Worm (Caenorhabditis elegans) whole organism, young adult: ENCODE results near the gene ZK353.4.

Experiments
- B0261.1 ChIP-seq: sonication (generic microtip); optimal IDR thresholded peaks from 2 replicates; lab custom pipeline; 2016; ENCODE audit warnings: mild to moderate bottlenecking, missing genetic modification characterization, moderate library complexity, missing compliant biosample characterization
- C06A6.2 ChIP-seq: fragments of 200-800 bp; sonication (Bioruptor generic); conservative IDR thresholded peaks from 2 replicates; pipeline ENCODE4 v1.3.6; 2022; ENCODE audit warnings: missing genetic modification characterization, missing compliant biosample characterization
- F10E7.11 ChIP-seq: sonication (generic microtip); optimal IDR thresholded peaks from 2 replicates; lab custom pipeline; 2017; ENCODE audit warnings: mild to moderate bottlenecking, missing genetic modification characterization, moderate library complexity, missing compliant biosample characterization
- F33H1.4 ChIP-seq: fragments of 200-800 bp; sonication (Bioruptor generic); IDR thresholded peaks from 2 replicates; pipeline ENCODE4 v1.3.6; 2022; ENCODE audit warnings: missing genetic modification reagents, missing genetic modification characterization, missing compliant biosample characterization
- F57C9.4 ChIP-seq: sonication (generic microtip); optimal IDR thresholded peaks from 2 replicates; lab custom pipeline; 2017; ENCODE audit warnings: mild to moderate bottlenecking, missing genetic modification characterization, missing compliant biosample characterization
- K11D2.4 ChIP-seq: fragments of 200-800 bp; sonication (Bioruptor generic); IDR thresholded peaks from 2 replicates; pipeline ENCODE4 v1.3.6; 2022; ENCODE audit warnings: missing genetic modification reagents, missing genetic modification characterization, missing compliant biosample characterization
- Y53G8AR.9 ChIP-seq: fragments of 200-800 bp; sonication (Bioruptor generic); conservative IDR thresholded peaks from 2 replicates; pipeline ENCODE4 v1.3.6; 2022; ENCODE audit warnings: missing genetic modification reagents, missing genetic modification characterization, missing compliant biosample characterization
- Y79H2A.3 ChIP-seq: fragments of 200-800 bp; sonication (Bioruptor generic); conservative IDR thresholded peaks from 2 replicates; pipeline ENCODE4 v1.3.6; 2022; ENCODE audit warnings: missing genetic modification reagents, missing genetic modification characterization, missing compliant biosample characterization
- ama-1 ChIP-seq, 3 experiments: fragments of 150-350 bp in 1 of 3; sonication (generic microtip) in 2 of 3; optimal IDR thresholded peaks; 2 replicates each; lab custom pipeline; 2014 to 2018; ENCODE audit warnings: missing biosample characterization in 2 of 3, missing genetic modification characterization in 2 of 3, missing genetic modification reagents in 2 of 3
- athp-1 ChIP-seq: sonication (generic microtip); optimal IDR thresholded peaks from 2 replicates; lab custom pipeline; 2017; ENCODE audit warnings: mild to moderate bottlenecking, missing genetic modification characterization, missing compliant biosample characterization
- attf-6 ChIP-seq: fragments of 200-800 bp; sonication (Bioruptor generic); IDR thresholded peaks from 2 replicates; pipeline ENCODE4 v1.3.6; 2022; ENCODE audit warnings: missing genetic modification reagents, missing genetic modification characterization, missing compliant biosample characterization
- cebp-1 ChIP-seq, 2 experiments: fragments of 200-800 bp in 1 of 2; sonication (Bioruptor generic) in 1 of 2; sonication (generic microtip) in 1 of 2; IDR thresholded peaks in 1 of 2; optimal IDR thresholded peaks in 1 of 2; 2 replicates each; pipeline versions ENCODE4 v1.3.6 to Lab custom; 2017 to 2022; ENCODE audit warnings: missing compliant biosample characterization in 2 of 2, missing genetic modification characterization in 2 of 2, mild to moderate bottlenecking in 1 of 2, missing genetic modification reagents in 1 of 2, moderate library complexity in 1 of 2
- ceh-100 ChIP-seq: fragments of 200-800 bp; sonication (Bioruptor generic); IDR thresholded peaks from 2 replicates; pipeline ENCODE4 v1.3.6; 2022; ENCODE audit warnings: missing genetic modification reagents, missing genetic modification characterization, missing compliant biosample characterization
- chd-7 ChIP-seq: sonication (generic microtip); optimal IDR thresholded peaks from 2 replicates; lab custom pipeline; 2016; ENCODE audit warnings: mild to moderate bottlenecking, missing genetic modification characterization, moderate library complexity, missing compliant biosample characterization
- die-1 ChIP-seq: sonication (generic microtip); optimal IDR thresholded peaks from 2 replicates; lab custom pipeline; 2016; ENCODE audit warnings: missing genotype, mild to moderate bottlenecking, missing genetic modification characterization, missing compliant biosample characterization
- dpff-1 ChIP-seq: sonication (generic microtip); optimal IDR thresholded peaks from 2 replicates; lab custom pipeline; 2017; ENCODE audit warnings: mild to moderate bottlenecking, missing genetic modification characterization, missing compliant biosample characterization
- dpl-1 ChIP-seq: fragments of 150-350 bp; optimal IDR thresholded peaks from 2 replicates; lab custom pipeline; 2014; ENCODE audit warnings: missing biosample characterization, missing genetic modification reagents, missing genetic modification characterization
- hmg-1.2 ChIP-seq: fragments of 200-800 bp; sonication (Bioruptor generic); IDR thresholded peaks from 2 replicates; pipeline ENCODE4 v1.3.6; 2022; ENCODE audit warnings: missing genetic modification reagents, missing genetic modification characterization, missing compliant biosample characterization
- hmg-20 ChIP-seq: fragments of 200-800 bp; sonication (Bioruptor generic); IDR thresholded peaks from 2 replicates; pipeline ENCODE4 v1.3.6; 2022; ENCODE audit warnings: missing genetic modification reagents, missing genetic modification characterization, missing compliant biosample characterization
- lag-1 ChIP-seq: fragments of 200-800 bp; sonication (Bioruptor generic); IDR thresholded peaks from 2 replicates; pipeline ENCODE4 v1.3.6; 2022; ENCODE audit warnings: missing genetic modification reagents, missing genetic modification characterization, missing compliant biosample characterization
- let-526 ChIP-seq: fragments of 200-800 bp; sonication (Bioruptor generic); IDR thresholded peaks from 2 replicates; pipeline ENCODE4 v1.3.6; 2022; ENCODE audit warnings: missing genetic modification reagents, missing genetic modification characterization, missing compliant biosample characterization
- lir-1 ChIP-seq: fragments of 200-800 bp; sonication (Bioruptor generic); conservative IDR thresholded peaks from 2 replicates; pipeline ENCODE4 v1.3.6; 2022; ENCODE audit warnings: missing genetic modification reagents, missing genetic modification characterization, missing compliant biosample characterization
- madf-8 ChIP-seq: fragments of 200-800 bp; sonication (Bioruptor generic); conservative IDR thresholded peaks from 2 replicates; pipeline ENCODE4 v1.3.6; 2022; ENCODE audit warnings: missing genetic modification reagents, missing genetic modification characterization, missing compliant biosample characterization
- mxl-1 ChIP-seq: sonication (generic microtip); optimal IDR thresholded peaks from 2 replicates; lab custom pipeline; 2016; ENCODE audit warnings: missing genetic modification characterization, missing compliant biosample characterization
- nfya-2 ChIP-seq: fragments of 200-800 bp; sonication (Bioruptor generic); IDR thresholded peaks from 2 replicates; pipeline ENCODE4 v1.3.6; 2022; ENCODE audit warnings: missing genetic modification reagents, missing genetic modification characterization, missing compliant biosample characterization
- nfyb-1 ChIP-seq: fragments of 200-800 bp; sonication (Bioruptor generic); IDR thresholded peaks from 2 replicates; pipeline ENCODE4 v1.3.6; 2022; ENCODE audit warnings: missing genetic modification reagents, missing genetic modification characterization, missing compliant biosample characterization
- nhr-179 ChIP-seq: sonication (generic microtip); optimal IDR thresholded peaks from 2 replicates; lab custom pipeline; 2016; ENCODE audit warnings: mild to moderate bottlenecking, missing genetic modification characterization, missing compliant biosample characterization
- nhr-27 ChIP-seq: fragments of 200-800 bp; sonication (Bioruptor generic); optimal IDR thresholded peaks from 2 replicates; lab custom pipeline; 2018; ENCODE audit warnings: mild to moderate bottlenecking, missing genetic modification characterization, moderate library complexity, missing compliant biosample characterization
- nhr-80 ChIP-seq: sonication (generic microtip); optimal IDR thresholded peaks from 2 replicates; lab custom pipeline; 2016; ENCODE audit warnings: missing genetic modification characterization, missing compliant biosample characterization
- pbrm-1 ChIP-seq: fragments of 200-800 bp; sonication (Bioruptor generic); IDR thresholded peaks from 2 replicates; pipeline ENCODE4 v1.3.6; 2022; ENCODE audit warnings: missing genetic modification reagents, missing genetic modification characterization, missing compliant biosample characterization
- rec-8 ChIP-seq, 2 experiments: sonication (generic microtip); optimal IDR thresholded peaks; 2 replicates each; lab custom pipeline; 2016; ENCODE audit warnings: mild to moderate bottlenecking in 2 of 2, missing genetic modification characterization in 2 of 2, missing genetic modification reagents in 2 of 2, missing genotype in 2 of 2, missing biosample characterization in 1 of 2, missing compliant biosample characterization in 1 of 2, moderate library complexity in 1 of 2
- rpc-1 ChIP-seq, 2 experiments: fragments of 150-350 bp in 1 of 2; sonication (generic microtip) in 1 of 2; optimal IDR thresholded peaks; 2 replicates each; lab custom pipeline; 2014 to 2018; ENCODE audit warnings: missing biosample characterization in 1 of 2, missing genetic modification characterization in 1 of 2, missing genetic modification reagents in 1 of 2, missing genotype in 1 of 2
- sdz-38 ChIP-seq: sonication (generic microtip); optimal IDR thresholded peaks from 2 replicates; lab custom pipeline; 2016; ENCODE audit warnings: missing genotype, missing genetic modification characterization, missing compliant biosample characterization
- sea-2 ChIP-seq: fragments of 200-800 bp; sonication (Bioruptor generic); IDR thresholded peaks from 2 replicates; pipeline ENCODE4 v1.3.6; 2022; ENCODE audit warnings: missing genetic modification characterization, missing compliant biosample characterization
- somi-1 ChIP-seq: fragments of 200-800 bp; sonication (Bioruptor generic); optimal IDR thresholded peaks from 2 replicates; lab custom pipeline; 2018; ENCODE audit warnings: mild to moderate bottlenecking, missing genetic modification characterization, missing compliant biosample characterization
- tbp1 ChIP-seq: fragments of 200-800 bp; sonication (Bioruptor generic); optimal IDR thresholded peaks from 2 replicates; lab custom pipeline; 2018; ENCODE audit warnings: mild to moderate bottlenecking, missing genetic modification characterization, missing compliant biosample characterization
- unc-62 ChIP-seq: fragments of 150-350 bp; optimal IDR thresholded peaks from 2 replicates; lab custom pipeline; 2014; ENCODE audit warnings: missing biosample characterization, missing genetic modification reagents, missing genetic modification characterization
- xnd-1 ChIP-seq: sonication (generic microtip); optimal IDR thresholded peaks from 2 replicates; lab custom pipeline; 2016; ENCODE audit warnings: missing genotype, missing genetic modification reagents, missing genetic modification characterization, missing compliant biosample characterization
- zfh-2 ChIP-seq: fragments of 200-800 bp; sonication (Bioruptor generic); conservative IDR thresholded peaks from 2 replicates; pipeline ENCODE4 v1.3.6; 2022; ENCODE audit warnings: missing genetic modification reagents, missing genetic modification characterization, missing compliant biosample characterization
- zim-3 ChIP-seq: sonication (generic microtip); optimal IDR thresholded peaks from 2 replicates; lab custom pipeline; 2017; ENCODE audit warnings: mild to moderate bottlenecking, missing genetic modification characterization, moderate library complexity, missing compliant biosample characterization
- ztf-25 ChIP-seq: fragments of 200-800 bp; sonication (Bioruptor generic); IDR thresholded peaks from 2 replicates; pipeline ENCODE4 v1.3.6; 2022; ENCODE audit warnings: missing genetic modification reagents, missing genetic modification characterization, missing compliant biosample characterization

Gene ZK353.4

ce11 chrIII:8400478-8400877 lies 11.0 kb upstream of the ZK353.4 start (continued):
- TF ChIP-seq zim-3 (tag; lab: Kevin White, UChicago) (no peak), nhr-80 (tag; lab: Kevin White, UChicago) (peak; percentile 97), pbrm-1 (no peak), attf-6 (GFP tag; lab: Robert Waterston, UW) (no peak), nfyb-1 (GFP tag; lab: Robert Waterston, UW) (0 out of 2 replicates have a peak, but pooled peaks have one; percentile 42), lir-1 (GFP tag; lab: Robert Waterston, UW) (no peak), zfh-2 (GFP tag; lab: Robert Waterston, UW) (no peak), sea-2 (GFP tag; lab: Robert Waterston, UW) (no peak), madf-8 (GFP tag; lab: Robert Waterston, UW) (no peak), Y79H2A.3 (GFP tag; lab: Robert Waterston, UW) (no peak), nhr-27 (tag; lab: Kevin White, UChicago) (no peak), unc-62 (GFP tag; lab: Kevin White, UChicago) (no peak), K11D2.4 (GFP tag; lab: Robert Waterston, UW) (no peak), ceh-100 (GFP tag; lab: Robert Waterston, UW) (no peak), hmg-20 (no peak), rec-8 (tag; optimal IDR thresholded peaks at IDR 0.05; lab: Kevin White, UChicago) (no peak), cebp-1 (GFP tag; IDR thresholded peaks at IDR 0.05; lab: Robert Waterston, UW) (0 out of 2 replicates have a peak, but pooled peaks have one; percentile 35), cebp-1 (tag; optimal IDR thresholded peaks at IDR 0.05; lab: Kevin White, UChicago) (no peak), xnd-1 (tag; lab: Kevin White, UChicago) (no peak), tbp1 (no peak), Y53G8AR.9 (GFP tag; lab: Robert Waterston, UW) (no peak), athp-1 (tag; lab: Kevin White, UChicago) (no peak), F10E7.11 (tag; lab: Kevin White, UChicago) (no peak), dpl-1 (no peak), mxl-1 (tag; lab: Kevin White, UChicago) (no peak), F33H1.4 (GFP tag; lab: Robert Waterston, UW) (no peak), B0261.1 (no peak), ama-1 (optimal IDR thresholded peaks at IDR 0.05; lab: Kevin White, UChicago) (no peak), ama-1 (GFP tag; optimal IDR thresholded peaks at IDR 0.05; lab: Kevin White, UChicago) (no peak), nfya-2 (GFP tag; lab: Robert Waterston, UW) (no peak), hmg-1.2 (no peak)

- no peak for TF ChIP-seq somi-1 (GFP tag; lab: Kevin White, UChicago)
- TF ChIP-seq sdz-38 (tag; lab: Kevin White, UChicago): no peak
- no peak for TF ChIP-seq chd-7 (tag; lab: Kevin White, UChicago)
- TF ChIP-seq F57C9.4 (tag; lab: Kevin White, UChicago): no peak
- TF ChIP-seq ztf-25 (GFP tag; lab: Robert Waterston, UW): no peak
- no peak for TF ChIP-seq rpc-1 (optimal IDR thresholded peaks at IDR 0.05; lab: Kevin White, UChicago)
- no peak for TF ChIP-seq rpc-1 (tag; optimal IDR thresholded peaks at IDR 0.05; lab: Kevin White, UChicago)
- TF ChIP-seq die-1: no peak
- TF ChIP-seq dpff-1 (tag; lab: Kevin White, UChicago): no peak
- no peak for TF ChIP-seq lag-1 (GFP tag; lab: Robert Waterston, UW)
- TF ChIP-seq nhr-179 (tag; lab: Kevin White, UChicago): no peak
- no peak for TF ChIP-seq zfh-2 (GFP tag; lab: Robert Waterston, UW)
- TF ChIP-seq let-526: no peak
- TF ChIP-seq C06A6.2: no peak
These were observed 9.0 kb upstream of the ZK353.4 start, which contains the start of gene ZK353.2 for ce11 chrIII:8398411-8398810. TSS of gene ZK353.2 (plus strand) at chrIII:8398711.
